Worm (Caenorhabditis elegans) whole organism, young adult: ENCODE measurements around the gene M117.4.
A peak's percentile ranks its signal among the peaks of the same experiment; 100 is the strongest.

ENCODE experiments used
- B0019.2 ChIP-seq: fragments of 200-800 bp; sonication (Bioruptor generic); conservative IDR thresholded peaks from 2 replicates; pipeline ENCODE4 v1.3.6; 2022; ENCODE audit warnings: missing genetic modification reagents, missing genetic modification characterization, missing compliant biosample characterization
- B0035.1 ChIP-seq: sonication (generic microtip); optimal IDR thresholded peaks from 2 replicates; lab custom pipeline; 2016; ENCODE audit warnings: missing genetic modification characterization, mild to moderate bottlenecking, missing compliant biosample characterization, missing genotype, missing genetic modification reagents
- B0261.1 ChIP-seq: sonication (generic microtip); optimal IDR thresholded peaks from 2 replicates; lab custom pipeline; 2016; ENCODE audit warnings: mild to moderate bottlenecking, missing genetic modification characterization, moderate library complexity, missing compliant biosample characterization
- C17E4.6 ChIP-seq: fragments of 200-800 bp; sonication (Bioruptor generic); IDR thresholded peaks from 2 replicates; pipeline ENCODE4 v1.3.6; 2022; ENCODE audit warnings: missing genetic modification reagents, missing genetic modification characterization, missing compliant biosample characterization
- F10E7.11 ChIP-seq: sonication (generic microtip); optimal IDR thresholded peaks from 2 replicates; lab custom pipeline; 2017; ENCODE audit warnings: mild to moderate bottlenecking, missing genetic modification characterization, moderate library complexity, missing compliant biosample characterization
- F55B11.4 ChIP-seq: sonication (generic microtip); optimal IDR thresholded peaks from 2 replicates; lab custom pipeline; 2016; ENCODE audit warnings: missing compliant biosample characterization, missing genetic modification characterization, borderline replicate concordance; ENCODE audit not compliant: insufficient read depth
- K12H6.12 ChIP-seq: fragments of 200-800 bp; sonication (Bioruptor generic); optimal IDR thresholded peaks from 2 replicates; lab custom pipeline; 2018; ENCODE audit warnings: mild to moderate bottlenecking, missing genetic modification characterization, missing compliant biosample characterization
- Y53G8AR.9 ChIP-seq: fragments of 200-800 bp; sonication (Bioruptor generic); conservative IDR thresholded peaks from 2 replicates; pipeline ENCODE4 v1.3.6; 2022; ENCODE audit warnings: missing genetic modification reagents, missing genetic modification characterization, missing compliant biosample characterization
- Y56A3A.18 ChIP-seq: fragments of 200-800 bp; sonication (Bioruptor generic); IDR thresholded peaks from 2 replicates; pipeline ENCODE4 v1.3.6; 2022; ENCODE audit warnings: missing genetic modification reagents, missing genetic modification characterization, missing compliant biosample characterization
- Y79H2A.3 ChIP-seq: fragments of 200-800 bp; sonication (Bioruptor generic); conservative IDR thresholded peaks from 2 replicates; pipeline ENCODE4 v1.3.6; 2022; ENCODE audit warnings: missing genetic modification reagents, missing genetic modification characterization, missing compliant biosample characterization
- ZK185.1 ChIP-seq: sonication (generic microtip); optimal IDR thresholded peaks from 2 replicates; lab custom pipeline; 2016; ENCODE audit warnings: mild to moderate bottlenecking, missing genetic modification characterization, missing compliant biosample characterization; ENCODE audit not compliant: poor library complexity, severe bottlenecking
- ama-1 ChIP-seq, 3 experiments: fragments of 150-350 bp in 1 of 3; sonication (generic microtip) in 2 of 3; optimal IDR thresholded peaks; 2 replicates each; lab custom pipeline; 2014 to 2018; ENCODE audit warnings: missing biosample characterization in 2 of 3, missing genetic modification characterization in 2 of 3, missing genetic modification reagents in 2 of 3
- aptf-2 ChIP-seq: fragments of 200-800 bp; sonication (Bioruptor generic); conservative IDR thresholded peaks from 2 replicates; pipeline ENCODE4 v1.3.6; 2022; ENCODE audit warnings: missing genetic modification reagents, missing genetic modification characterization, missing compliant biosample characterization
- aptf-3 ChIP-seq: fragments of 200-800 bp; sonication (Bioruptor generic); IDR thresholded peaks from 2 replicates; pipeline ENCODE4 v1.3.6; 2022; ENCODE audit warnings: missing genetic modification characterization, missing compliant biosample characterization
- atf-7 ChIP-seq: sonication (generic microtip); optimal IDR thresholded peaks from 2 replicates; lab custom pipeline; 2017; ENCODE audit warnings: mild to moderate bottlenecking, missing genetic modification characterization, missing compliant biosample characterization
- attf-3 ChIP-seq: fragments of 200-800 bp; sonication (Bioruptor generic); conservative IDR thresholded peaks from 2 replicates; pipeline ENCODE4 v1.3.6; 2022; ENCODE audit warnings: missing genetic modification reagents, missing genetic modification characterization, missing compliant biosample characterization
- bed-2 ChIP-seq: fragments of 200-800 bp; sonication (Bioruptor generic); IDR thresholded peaks from 2 replicates; pipeline ENCODE4 v1.3.6; 2022; ENCODE audit warnings: missing genetic modification reagents, missing genetic modification characterization, missing compliant biosample characterization
- ceh-79 ChIP-seq: sonication (generic microtip); optimal IDR thresholded peaks from 2 replicates; lab custom pipeline; 2017; ENCODE audit warnings: mild to moderate bottlenecking, missing genetic modification characterization, missing compliant biosample characterization
- ceh-91 ChIP-seq: fragments of 200-800 bp; sonication (Bioruptor generic); IDR thresholded peaks from 2 replicates; pipeline ENCODE4 v1.3.6; 2022; ENCODE audit warnings: missing genetic modification reagents, missing genetic modification characterization, missing compliant biosample characterization
- dpff-1 ChIP-seq: sonication (generic microtip); optimal IDR thresholded peaks from 2 replicates; lab custom pipeline; 2017; ENCODE audit warnings: mild to moderate bottlenecking, missing genetic modification characterization, missing compliant biosample characterization
- egl-18 ChIP-seq: fragments of 200-800 bp; sonication (Bioruptor generic); IDR thresholded peaks from 2 replicates; pipeline ENCODE4 v1.3.6; 2022; ENCODE audit warnings: missing genetic modification reagents, missing genetic modification characterization, missing compliant biosample characterization
- egrh-3 ChIP-seq: fragments of 200-800 bp; sonication (Bioruptor generic); IDR thresholded peaks from 2 replicates; pipeline ENCODE4 v1.3.6; 2022; ENCODE audit warnings: missing genetic modification reagents, missing genetic modification characterization, missing compliant biosample characterization
- ekl-4 ChIP-seq: fragments of 200-800 bp; sonication (Bioruptor generic); IDR thresholded peaks from 2 replicates; pipeline ENCODE4 v1.3.6; 2022; ENCODE audit warnings: missing genetic modification reagents, missing genetic modification characterization, missing compliant biosample characterization
- fkh-3 ChIP-seq: sonication (generic microtip); optimal IDR thresholded peaks from 2 replicates; lab custom pipeline; 2016; ENCODE audit warnings: mild to moderate bottlenecking, missing genetic modification characterization, missing compliant biosample characterization
- gei-17 ChIP-seq: fragments of 200-800 bp; sonication (Bioruptor generic); optimal IDR thresholded peaks from 2 replicates; lab custom pipeline; 2018; ENCODE audit warnings: mild to moderate bottlenecking, missing genetic modification characterization, missing compliant biosample characterization
- him-1 ChIP-seq: sonication (generic microtip); optimal IDR thresholded peaks from 2 replicates; lab custom pipeline; 2016; ENCODE audit warnings: missing genotype, missing genetic modification reagents, missing genetic modification characterization, missing compliant biosample characterization
- hlh-12 ChIP-seq: sonication (generic microtip); optimal IDR thresholded peaks from 2 replicates; lab custom pipeline; 2016; ENCODE audit warnings: missing genetic modification characterization, missing compliant biosample characterization
- hmg-20 ChIP-seq: fragments of 200-800 bp; sonication (Bioruptor generic); IDR thresholded peaks from 2 replicates; pipeline ENCODE4 v1.3.6; 2022; ENCODE audit warnings: missing genetic modification reagents, missing genetic modification characterization, missing compliant biosample characterization
- lag-1 ChIP-seq: fragments of 200-800 bp; sonication (Bioruptor generic); IDR thresholded peaks from 2 replicates; pipeline ENCODE4 v1.3.6; 2022; ENCODE audit warnings: missing genetic modification reagents, missing genetic modification characterization, missing compliant biosample characterization
- let-607 ChIP-seq, 2 experiments: fragments of 200-800 bp in 1 of 2; sonication (Bioruptor generic) in 1 of 2; sonication (generic microtip) in 1 of 2; optimal IDR thresholded peaks; 2 replicates each; lab custom pipeline; 2016 to 2018; ENCODE audit warnings: mild to moderate bottlenecking in 2 of 2, missing compliant biosample characterization in 2 of 2, missing genetic modification characterization in 2 of 2, moderate library complexity in 2 of 2, missing genotype in 1 of 2
- lin-35 ChIP-seq, 3 experiments: fragments of 150-350 bp in 2 of 3; sonication (generic microtip) in 1 of 3; optimal IDR thresholded peaks; 2 replicates each; lab custom pipeline; 2014 to 2018; ENCODE audit warnings: missing biosample characterization in 3 of 3, missing genetic modification characterization in 3 of 3, missing genetic modification reagents in 3 of 3
- lsl-1 ChIP-seq: fragments of 200-800 bp; sonication (Bioruptor generic); optimal IDR thresholded peaks from 2 replicates; lab custom pipeline; 2018; ENCODE audit warnings: mild to moderate bottlenecking, missing genetic modification characterization, moderate library complexity, missing compliant biosample characterization
- lsy-27 ChIP-seq: sonication (generic microtip); optimal IDR thresholded peaks from 2 replicates; lab custom pipeline; 2017; ENCODE audit warnings: missing genetic modification characterization, mild to moderate bottlenecking, missing compliant biosample characterization, antibody characterized with exemption, missing genotype, borderline replicate concordance; ENCODE audit not compliant: insufficient read depth
- madf-10 ChIP-seq: sonication (generic microtip); optimal IDR thresholded peaks from 2 replicates; lab custom pipeline; 2016; ENCODE audit warnings: mild to moderate bottlenecking, missing genetic modification characterization, missing compliant biosample characterization
- madf-3 ChIP-seq: fragments of 200-800 bp; sonication (Bioruptor generic); IDR thresholded peaks from 2 replicates; pipeline ENCODE4 v1.3.6; 2022; ENCODE audit warnings: missing genetic modification reagents, missing genetic modification characterization, missing compliant biosample characterization
- mxl-1 ChIP-seq: sonication (generic microtip); optimal IDR thresholded peaks from 2 replicates; lab custom pipeline; 2016; ENCODE audit warnings: missing genetic modification characterization, missing compliant biosample characterization
- nfya-2 ChIP-seq: fragments of 200-800 bp; sonication (Bioruptor generic); IDR thresholded peaks from 2 replicates; pipeline ENCODE4 v1.3.6; 2022; ENCODE audit warnings: missing genetic modification reagents, missing genetic modification characterization, missing compliant biosample characterization
- nfyb-1 ChIP-seq: fragments of 200-800 bp; sonication (Bioruptor generic); IDR thresholded peaks from 2 replicates; pipeline ENCODE4 v1.3.6; 2022; ENCODE audit warnings: missing genetic modification reagents, missing genetic modification characterization, missing compliant biosample characterization
- nhr-120 ChIP-seq: fragments of 200-800 bp; sonication (Bioruptor generic); IDR thresholded peaks from 2 replicates; pipeline ENCODE4 v1.3.6; 2022; ENCODE audit warnings: missing genetic modification characterization, missing compliant biosample characterization
- nhr-27 ChIP-seq: fragments of 200-800 bp; sonication (Bioruptor generic); optimal IDR thresholded peaks from 2 replicates; lab custom pipeline; 2018; ENCODE audit warnings: mild to moderate bottlenecking, missing genetic modification characterization, moderate library complexity, missing compliant biosample characterization
- nhr-80 ChIP-seq: sonication (generic microtip); optimal IDR thresholded peaks from 2 replicates; lab custom pipeline; 2016; ENCODE audit warnings: missing genetic modification characterization, missing compliant biosample characterization
- nhr-90 ChIP-seq: sonication (generic microtip); optimal IDR thresholded peaks from 2 replicates; lab custom pipeline; 2016; ENCODE audit warnings: missing genotype, mild to moderate bottlenecking, missing genetic modification characterization, missing compliant biosample characterization
- sea-2 ChIP-seq: fragments of 200-800 bp; sonication (Bioruptor generic); IDR thresholded peaks from 2 replicates; pipeline ENCODE4 v1.3.6; 2022; ENCODE audit warnings: missing genetic modification characterization, missing compliant biosample characterization
- snpc-1.3 ChIP-seq: sonication (generic microtip); optimal IDR thresholded peaks from 2 replicates; lab custom pipeline; 2017; ENCODE audit warnings: missing genetic modification characterization, mild to moderate bottlenecking, missing compliant biosample characterization, antibody characterized with exemption, moderate library complexity, missing genotype, missing genetic modification reagents; ENCODE audit not compliant: insufficient read depth
- xnd-1 ChIP-seq: sonication (generic microtip); optimal IDR thresholded peaks from 2 replicates; lab custom pipeline; 2016; ENCODE audit warnings: missing genotype, missing genetic modification reagents, missing genetic modification characterization, missing compliant biosample characterization
- ztf-18 ChIP-seq: sonication (generic microtip); optimal IDR thresholded peaks from 2 replicates; lab custom pipeline; 2016; ENCODE audit warnings: missing genotype, mild to moderate bottlenecking, missing genetic modification characterization, missing compliant biosample characterization
- ztf-22 ChIP-seq: fragments of 200-800 bp; sonication (Bioruptor generic); optimal IDR thresholded peaks from 2 replicates; lab custom pipeline; 2018; ENCODE audit warnings: mild to moderate bottlenecking, missing genetic modification characterization, moderate library complexity, missing compliant biosample characterization
- ztf-28 ChIP-seq: fragments of 200-800 bp; sonication (Bioruptor generic); IDR thresholded peaks from 2 replicates; pipeline ENCODE4 v1.3.6; 2022; ENCODE audit warnings: missing genetic modification reagents, missing genetic modification characterization, missing compliant biosample characterization

M117.4 gene

DNA sequence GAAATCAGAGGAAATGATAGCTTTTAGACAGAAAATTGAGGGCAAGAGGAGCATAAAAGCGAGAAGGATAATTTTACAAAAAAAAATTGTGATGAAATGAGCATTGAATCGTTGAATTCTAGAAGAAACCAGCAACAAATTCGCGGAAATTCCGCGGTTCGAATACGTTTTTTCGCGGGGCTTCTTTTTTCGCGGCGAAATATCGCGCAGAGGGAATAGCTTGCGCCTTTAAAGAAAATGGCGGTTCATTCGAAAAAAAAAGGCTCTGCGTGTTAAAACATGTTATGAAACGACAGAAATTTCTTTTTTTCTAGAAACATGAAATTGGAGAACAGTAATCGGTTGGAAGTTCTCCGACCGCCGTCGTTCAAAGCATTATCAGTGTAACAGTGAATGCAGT is 10.9 kb downstream of the M117.4 start (continued):
- peak; percentile 76; the same call in 1 of the 2 replicates for TF ChIP-seq B0019.2 (GFP tag; lab: Robert Waterston, UW)
- no peak for TF ChIP-seq madf-10 (tag; lab: Kevin White, UChicago)
- TF ChIP-seq snpc-1.3 (tag; lab: Kevin White, UChicago), result peak; percentile 26
- no peak for TF ChIP-seq ztf-22 (GFP tag; lab: Kevin White, UChicago)
- TF ChIP-seq egrh-3 (GFP tag; lab: Robert Waterston, UW), result no peak
- TF ChIP-seq F55B11.4 (tag; lab: Kevin White, UChicago), result no peak
- no peak for TF ChIP-seq nfya-2 (GFP tag; lab: Robert Waterston, UW)
- TF ChIP-seq egl-18, result no peak
- peak; percentile 74; the same call in 1 of the 2 replicates for TF ChIP-seq madf-3 (GFP tag; lab: Robert Waterston, UW)
- TF ChIP-seq ekl-4 (GFP tag; lab: Robert Waterston, UW), result peak; percentile 83
- no peak for TF ChIP-seq sea-2
- no peak for TF ChIP-seq nfyb-1
- no peak for TF ChIP-seq nhr-27
- TF ChIP-seq xnd-1 (tag; lab: Kevin White, UChicago), result peak; percentile 88
- TF ChIP-seq let-607 (tag; optimal IDR thresholded peaks at IDR 0.05; lab: Kevin White, UChicago), result no peak
- TF ChIP-seq nhr-120, result no peak
- no peak for TF ChIP-seq mxl-1
- TF ChIP-seq B0261.1, result no peak
- TF ChIP-seq F10E7.11 (tag; lab: Kevin White, UChicago), result no peak
- TF ChIP-seq ama-1 (optimal IDR thresholded peaks at IDR 0.05; lab: Kevin White, UChicago), result no peak
- no peak for TF ChIP-seq ama-1 (GFP tag; optimal IDR thresholded peaks at IDR 0.05; lab: Kevin White, UChicago)
- no peak for TF ChIP-seq fkh-3 (tag; lab: Kevin White, UChicago)
- no peak for TF ChIP-seq him-1 (tag; lab: Kevin White, UChicago)
- no peak for TF ChIP-seq ZK185.1
- no peak for TF ChIP-seq nhr-80 (tag; lab: Kevin White, UChicago)
- no peak for TF ChIP-seq lag-1 (GFP tag; lab: Robert Waterston, UW)
- TF ChIP-seq ceh-91 (GFP tag; lab: Robert Waterston, UW), result peak; percentile 96
- TF ChIP-seq K12H6.12, result no peak
- peak; percentile 73 for TF ChIP-seq lsl-1 (GFP tag; lab: Kevin White, UChicago)
- no peak for TF ChIP-seq hlh-12 (tag; lab: Kevin White, UChicago)
- TF ChIP-seq aptf-2 (GFP tag; lab: Robert Waterston, UW), result no peak
- TF ChIP-seq attf-3, result no peak
- TF ChIP-seq dpff-1 (tag; lab: Kevin White, UChicago), result no peak
- TF ChIP-seq ztf-18, result no peak
- TF ChIP-seq Y53G8AR.9 (GFP tag; lab: Robert Waterston, UW), result peak; percentile 8; the same call in 1 of the 2 replicates
- TF ChIP-seq gei-17 (GFP tag; lab: Kevin White, UChicago), result no peak
- TF ChIP-seq hmg-20 (GFP tag; lab: Robert Waterston, UW), result no peak
- no peak for TF ChIP-seq ceh-79
- no peak for TF ChIP-seq Y56A3A.18 (GFP tag; lab: Robert Waterston, UW)
- TF ChIP-seq ztf-28, result no peak; the same call in 1 of the 2 replicates
- no peak for TF ChIP-seq atf-7 (tag; lab: Kevin White, UChicago)
- TF ChIP-seq lin-35 (GFP tag; optimal IDR thresholded peaks at IDR 0.05; lab: Kevin White, UChicago), result peak in 2 of 3 experiments; percentile 42 to 61
- no peak for TF ChIP-seq Y79H2A.3 (GFP tag; lab: Robert Waterston, UW)
- no peak for TF ChIP-seq bed-2
- TF ChIP-seq lsy-27 (tag; lab: Kevin White, UChicago), result no peak
- no peak for TF ChIP-seq aptf-3 (GFP tag; lab: Robert Waterston, UW)
- TF ChIP-seq C17E4.6 (GFP tag; lab: Robert Waterston, UW), result peak; percentile 50; the same call in 1 of the 2 replicates
- no peak for TF ChIP-seq nhr-90 (tag; lab: Kevin White, UChicago)
- no peak for TF ChIP-seq B0035.1 (tag; lab: Kevin White, UChicago)
